Fruit fly (Drosophila melanogaster): Measurements from ENCODE around the gene CG5478.

dm6 chr3R:15975170-15975569 lies 41.6 kb upstream of the CG5478 start:
- TF ChIP-seq CG4496 (GFP tag; IDR thresholded peaks at IDR 0.05) (no peak), CG34367 (tag; optimal IDR thresholded peaks at IDR 0.05) (no peak), gl (tag; optimal IDR thresholded peaks at IDR 0.05) (no peak), CG14655 (GFP tag; optimal IDR thresholded peaks at IDR 0.05) (no peak), CG9948 (tag; optimal IDR thresholded peaks at IDR 0.05) (no peak), CG8301 (tag; optimal IDR thresholded peaks at IDR 0.05) (no peak), CG15710 (tag; optimal IDR thresholded peaks at IDR 0.05) (no peak), Pif1B (GFP tag; optimal IDR thresholded peaks at IDR 0.05) (no peak), CG17806 (tag; optimal IDR thresholded peaks at IDR 0.05) (no peak), CG12605 (GFP tag; IDR thresholded peaks at IDR 0.05) (no peak), rn (GFP tag; IDR thresholded peaks at IDR 0.05) (no peak)

Measured in whole organism, pupa.